Fruit fly (Drosophila melanogaster) whole organism, embryonic: ENCODE data around the gene Muc68D.

Experiments used
- CG10147 ChIP-seq: fragments of 200-800 bp; sonication (Bioruptor generic); optimal IDR thresholded peaks from 2 replicates; lab custom pipeline; 2019; ENCODE audit warnings: missing biosample characterization, mild to moderate bottlenecking, missing genetic modification characterization, moderate library complexity
- CG12391 ChIP-seq: fragments of 200-800 bp; sonication (Bioruptor generic); optimal IDR thresholded peaks from 3 replicates; lab custom pipeline; 2018; ENCODE audit warnings: missing biosample characterization, mild to moderate bottlenecking, missing genetic modification characterization, moderate library complexity
- CG13296 ChIP-seq: fragments of 200-800 bp; sonication (Bioruptor generic); optimal IDR thresholded peaks from 3 replicates; lab custom pipeline; 2018; ENCODE audit warnings: missing biosample characterization, mild to moderate bottlenecking, missing genetic modification characterization
- CG18011 ChIP-seq: fragments of 200-800 bp; sonication (Bioruptor generic); optimal IDR thresholded peaks from 2 replicates; lab custom pipeline; 2017; ENCODE audit warnings: missing biosample characterization, missing genetic modification characterization, mild to moderate bottlenecking, moderate library complexity, missing genotype
- CG42726 ChIP-seq: fragments of 200-800 bp; sonication (Bioruptor generic); IDR thresholded peaks from 2 replicates; pipeline ENCODE4 v1.3.6; 2022; ENCODE audit warnings: missing biosample characterization, missing genetic modification characterization; ENCODE audit not compliant: partially characterized antibody
- CG6689 ChIP-seq: fragments of 200-800 bp; sonication (Bioruptor generic); IDR thresholded peaks from 2 replicates; pipeline ENCODE4 v1.3.6; 2022; ENCODE audit warnings: missing biosample characterization, missing genetic modification characterization
- CG9609 ChIP-seq: fragments of 200-800 bp; sonication (Bioruptor generic); optimal IDR thresholded peaks from 3 replicates; lab custom pipeline; 2016; ENCODE audit warnings: missing biosample characterization, missing genetic modification characterization
- CoRest ChIP-seq: fragments of 200-800 bp; sonication (Bioruptor generic); optimal IDR thresholded peaks from 3 replicates; lab custom pipeline; 2018; ENCODE audit warnings: missing biosample characterization, mild to moderate bottlenecking, missing genetic modification characterization, moderate library complexity
- D19A ChIP-seq: fragments of 200-800 bp; optimal IDR thresholded peaks from 3 replicates; lab custom pipeline; 2019; ENCODE audit warnings: missing biosample characterization, mild to moderate bottlenecking, missing genetic modification characterization, moderate library complexity
- Side ChIP-seq: fragments of 200-800 bp; sonication (Bioruptor generic); optimal IDR thresholded peaks from 2 replicates; lab custom pipeline; 2016; ENCODE audit warnings: missing biosample characterization, missing genetic modification characterization
- hkb ChIP-seq, 2 experiments: fragments of 200-800 bp in 1 of 2; fragments of >200 bp in 1 of 2; sonication (Bioruptor generic) in 1 of 2; IDR thresholded peaks in 1 of 2; optimal IDR thresholded peaks in 1 of 2; 2 replicates each; pipeline versions ENCODE4 v1.3.6 to Lab custom; 2017 to 2022; ENCODE audit warnings: missing biosample characterization in 1 of 2, missing genetic modification characterization in 1 of 2
- hth ChIP-seq: fragments of >200 bp; optimal IDR thresholded peaks from 2 replicates; lab custom pipeline; 2017; ENCODE audit warnings: inconsistent platforms
- mam ChIP-seq: fragments of 200-800 bp; sonication (Bioruptor generic); optimal IDR thresholded peaks from 3 replicates; lab custom pipeline; 2016; ENCODE audit warnings: missing biosample characterization, missing genetic modification characterization

- TF ChIP-seq CG13296 (GFP tag; lab: Kevin White, UChicago), result peak; percentile 60
- no peak for TF ChIP-seq Side (GFP tag; lab: Kevin White, UChicago)
- TF ChIP-seq CG18011, result no peak
- no peak for TF ChIP-seq CG10147
- peak; percentile 47 for TF ChIP-seq mam
- no peak for TF ChIP-seq D19A (tag; lab: Kevin White, UChicago)
- no peak for TF ChIP-seq hth (lab: Kevin White, UChicago)
- peak; percentile 59 for TF ChIP-seq CoRest (tag; lab: Kevin White, UChicago)
- TF ChIP-seq hkb (optimal IDR thresholded peaks at IDR 0.05; lab: Kevin White, UChicago), result no peak
- TF ChIP-seq hkb (GFP tag; IDR thresholded peaks at IDR 0.05; lab: Robert Waterston, UW), result peak; percentile 71
- TF ChIP-seq CG12391 (tag; lab: Kevin White, UChicago), result no peak
- no peak for TF ChIP-seq CG9609 (GFP tag; lab: Kevin White, UChicago)
- TF ChIP-seq CG6689 (GFP tag; lab: Robert Waterston, UW), result peak; percentile 60
- TF ChIP-seq CG42726, result no peak
These were observed 13.3 kb upstream of the Muc68D start for dm6 chr3L:11785291-11785690.
